Worm (Caenorhabditis elegans) whole organism, L4/young adult: ENCODE measurements around the gene irld-64.
A peak's percentile ranks its signal among the peaks of the same experiment; 100 is the strongest.

Source experiments
- W03F9.2 ChIP-seq: fragments of 150-350 bp; optimal IDR thresholded peaks from 2 replicates; lab custom pipeline; 2014; ENCODE audit warnings: missing biosample characterization, missing genetic modification characterization
- dao-5 ChIP-seq: sonication (generic microtip); optimal IDR thresholded peaks from 2 replicates; lab custom pipeline; 2016; ENCODE audit warnings: missing genotype, missing genetic modification characterization, moderate library complexity, missing compliant biosample characterization
- him-1 ChIP-seq: sonication (generic microtip); optimal IDR thresholded peaks from 2 replicates; lab custom pipeline; 2016; ENCODE audit warnings: missing genotype, missing genetic modification reagents, missing genetic modification characterization, missing compliant biosample characterization

irld-64 gene

ce11 chrII:2930499-2930898 lies at the start of gene irld-64, which contains the start of gene irld-63:
Gene irld-64 (minus strand): TSS chrII:2930599.
Gene irld-63 (plus strand): TSS chrII:2930728.
- TF ChIP-seq W03F9.2 (tag; lab: Kevin White, UChicago) (no peak), him-1 (no peak), dao-5 (tag; lab: Kevin White, UChicago) (no peak)

ce11 chrII:2979061-2979460 lies 48.7 kb upstream of the irld-64 start:
- TF ChIP-seq him-1 (no peak), W03F9.2 (tag; lab: Kevin White, UChicago) (no peak), dao-5 (tag; lab: Kevin White, UChicago) (no peak)

ce11 chrII:2977652-2978051 lies 47.3 kb upstream of the irld-64 start:
- no peak for TF ChIP-seq W03F9.2 (tag; lab: Kevin White, UChicago)
- no peak for TF ChIP-seq him-1
- TF ChIP-seq dao-5 (tag; lab: Kevin White, UChicago), result no peak

- no peak for TF ChIP-seq dao-5 (tag; lab: Kevin White, UChicago)
- no peak for TF ChIP-seq him-1
- TF ChIP-seq W03F9.2 (tag; lab: Kevin White, UChicago), result no peak
These were observed 46.2 kb upstream of the irld-64 start, which contains the start of gene nhr-88 for ce11 chrII:2976597-2976996. Gene nhr-88 (plus strand): TSS chrII:2976639.

- TF ChIP-seq him-1, result no peak
- no peak for TF ChIP-seq dao-5 (tag; lab: Kevin White, UChicago)
- TF ChIP-seq W03F9.2 (tag; lab: Kevin White, UChicago), result no peak
These were observed 45.3 kb upstream of the irld-64 start for ce11 chrII:2975561-2976230.

- no peak for TF ChIP-seq dao-5 (tag; lab: Kevin White, UChicago)
- TF ChIP-seq him-1, result peak; percentile 91
These were observed 43.6 kb upstream of the irld-64 start for ce11 chrII:2973940-2974402.

ce11 chrII:2967064-2967463 lies 36.7 kb upstream of the irld-64 start:
- TF ChIP-seq him-1, result no peak
- no peak for TF ChIP-seq dao-5 (tag; lab: Kevin White, UChicago)
- no peak for TF ChIP-seq W03F9.2 (tag; lab: Kevin White, UChicago)

ce11 chrII:2966350-2966749 lies 36.0 kb upstream of the irld-64 start:
- no peak for TF ChIP-seq dao-5 (tag; lab: Kevin White, UChicago)
- TF ChIP-seq him-1, result no peak
- no peak for TF ChIP-seq W03F9.2 (tag; lab: Kevin White, UChicago)

ce11 chrII:2965215-2965998 lies 35.0 kb upstream of the irld-64 start:
- TF ChIP-seq dao-5 (tag; lab: Kevin White, UChicago) (no peak), W03F9.2 (tag; lab: Kevin White, UChicago) (no peak), him-1 (no peak)

- TF ChIP-seq W03F9.2 (tag; lab: Kevin White, UChicago) (no peak), dao-5 (tag; lab: Kevin White, UChicago) (no peak), him-1 (no peak)
These were observed 33.2 kb upstream of the irld-64 start for ce11 chrII:2963619-2964018.

- peak; percentile 67 for TF ChIP-seq him-1
- TF ChIP-seq W03F9.2 (tag; lab: Kevin White, UChicago), result no peak
These were observed 32.2 kb upstream of the irld-64 start for ce11 chrII:2962531-2963164.

- no peak for TF ChIP-seq him-1
- no peak for TF ChIP-seq W03F9.2 (tag; lab: Kevin White, UChicago)
- no peak for TF ChIP-seq dao-5 (tag; lab: Kevin White, UChicago)
These were observed 27.9 kb upstream of the irld-64 start, which contains the start of gene srw-60 for ce11 chrII:2958308-2958707. Gene srw-60 (plus strand): TSS chrII:2958608.

- TF ChIP-seq dao-5 (tag; lab: Kevin White, UChicago), result no peak
- no peak for TF ChIP-seq W03F9.2 (tag; lab: Kevin White, UChicago)
- no peak for TF ChIP-seq him-1
These were observed 25.3 kb upstream of the irld-64 start, which contains the start of gene irld-48 for ce11 chrII:2955656-2956115. Gene irld-48 (plus strand): TSS chrII:2956065.

- TF ChIP-seq him-1 (no peak), W03F9.2 (tag; lab: Kevin White, UChicago) (no peak), dao-5 (tag; lab: Kevin White, UChicago) (no peak)
These were observed 22.2 kb upstream of the irld-64 start, which contains the start of gene irld-51 for ce11 chrII:2952629-2953028. Gene irld-51 (minus strand): TSS chrII:2952729.
